Fruit fly (Drosophila melanogaster) whole organism: ENCODE data around the gene TTLL1B.

Experiments
- Dll ChIP-seq: fragments of >200 bp; optimal IDR thresholded peaks from 2 replicates; lab custom pipeline; 2017
- pan ChIP-seq: fragments of >200 bp; optimal IDR thresholded peaks from 2 replicates; lab custom pipeline; 2017

DNA sequence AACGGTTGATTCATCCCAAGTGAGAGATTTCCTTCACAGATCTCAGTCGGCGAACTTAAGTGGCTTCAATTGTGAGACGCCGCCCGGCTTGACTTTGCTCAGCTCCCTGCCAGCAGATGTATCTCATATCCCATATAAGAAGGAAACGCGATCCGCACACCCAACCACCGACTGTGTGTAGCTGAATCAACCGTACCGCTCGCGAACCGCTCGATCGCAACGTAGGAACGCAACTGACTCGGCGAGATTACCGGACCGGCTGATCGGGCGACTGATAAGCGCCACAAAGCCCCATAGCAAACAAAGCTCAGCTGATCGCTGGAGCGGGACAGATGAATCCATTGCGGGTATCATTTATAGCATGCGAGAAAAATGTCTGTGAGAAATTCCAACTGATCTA is 39.1 kb downstream of the TTLL1B start, which contains the start of gene axo:
- TF ChIP-seq Dll (lab: Kevin White, UChicago) (no peak), pan (no peak)
